Worm (Caenorhabditis elegans) whole organism, late embryonic: ENCODE data around the gene F35F10.14.

ENCODE experiments used
- F13H6.1 ChIP-seq: sonication (generic microtip); optimal IDR thresholded peaks from 2 replicates; lab custom pipeline; 2016; ENCODE audit warnings: missing genetic modification characterization, missing compliant biosample characterization
- elt-4 ChIP-seq: sonication (generic microtip); optimal IDR thresholded peaks from 2 replicates; lab custom pipeline; 2016; ENCODE audit warnings: missing genetic modification characterization, missing compliant biosample characterization
- fkh-10 ChIP-seq: fragments of 150-350 bp; optimal IDR thresholded peaks from 2 replicates; lab custom pipeline; 2014; ENCODE audit warnings: missing biosample characterization, missing genetic modification reagents, missing genetic modification characterization
- nhr-11 ChIP-seq: fragments of 150-350 bp; optimal IDR thresholded peaks from 2 replicates; lab custom pipeline; 2014; ENCODE audit warnings: missing biosample characterization, missing genetic modification characterization
- odd-2 ChIP-seq: sonication (generic microtip); optimal IDR thresholded peaks from 2 replicates; lab custom pipeline; 2017; ENCODE audit warnings: antibody characterized with exemption, mild to moderate bottlenecking, missing genetic modification characterization, missing compliant biosample characterization
- pha-4 ChIP-seq: fragments of 150-350 bp; optimal IDR thresholded peaks from 2 replicates; lab custom pipeline; 2018; ENCODE audit warnings: missing biosample characterization, missing genetic modification reagents, missing genetic modification characterization
- pqm-1 ChIP-seq: sonication (generic microtip); optimal IDR thresholded peaks from 2 replicates; lab custom pipeline; 2016; ENCODE audit warnings: missing genetic modification characterization, missing compliant biosample characterization
- rnt-1 ChIP-seq: sonication (generic microtip); optimal IDR thresholded peaks from 2 replicates; lab custom pipeline; 2016; ENCODE audit warnings: missing genetic modification characterization, missing compliant biosample characterization
- tbx-2 ChIP-seq: sonication (generic microtip); optimal IDR thresholded peaks from 2 replicates; lab custom pipeline; 2016; ENCODE audit warnings: missing genetic modification characterization, missing compliant biosample characterization

ce11 chrV:3281523-3281922, 38.4 kb downstream of the F35F10.14 start, which contains the start of gene T28A11.25:
- no peak for TF ChIP-seq nhr-11 (tag; lab: Kevin White, UChicago)
- no peak for TF ChIP-seq odd-2
- no peak for TF ChIP-seq elt-4
- no peak for TF ChIP-seq fkh-10 (GFP tag; lab: Kevin White, UChicago)
- no peak for TF ChIP-seq F13H6.1 (tag; lab: Kevin White, UChicago)
- no peak for TF ChIP-seq rnt-1
- TF ChIP-seq pqm-1 (tag; lab: Kevin White, UChicago): no peak
- no peak for TF ChIP-seq tbx-2
- TF ChIP-seq pha-4: no peak
